Worm (Caenorhabditis elegans) whole organism, late embryonic: ENCODE measurements around the gene Y50E8A.12.

Experiments used
- odd-2 ChIP-seq: sonication (generic microtip); optimal IDR thresholded peaks from 2 replicates; lab custom pipeline; 2017; ENCODE audit warnings: antibody characterized with exemption, mild to moderate bottlenecking, missing genetic modification characterization, missing compliant biosample characterization
- unc-42 ChIP-seq: sonication (generic microtip); optimal IDR thresholded peaks from 2 replicates; lab custom pipeline; 2016; ENCODE audit warnings: missing genotype, missing genetic modification characterization, missing compliant biosample characterization

The Y50E8A.12 gene

ce11 chrV:14734187-14734765 lies 49.7 kb downstream of the Y50E8A.12 start, which contains the start of gene unc-61:
Gene unc-61, minus strand, starts transcription at chrV:14734237.
- no peak for TF ChIP-seq odd-2 (tag; lab: Kevin White, UChicago)
- TF ChIP-seq unc-42 = peak; percentile 90
- TF ChIP-seq, all 69 proteins: peak for 1
